Fruit fly (Drosophila melanogaster) whole organism, embryonic: ENCODE results near the gene Cyp4ac3.

ENCODE experiments used
- ATbp ChIP-seq: fragments of 200-800 bp; sonication (Bioruptor generic); optimal IDR thresholded peaks from 2 replicates; lab custom pipeline; 2017; ENCODE audit warnings: missing biosample characterization, mild to moderate bottlenecking, missing genetic modification characterization, missing genetic modification reagents
- Bgb ChIP-seq: fragments of 200-800 bp; sonication (Bioruptor generic); IDR thresholded peaks from 2 replicates; pipeline ENCODE4 v1.3.6; 2022; ENCODE audit warnings: missing biosample characterization, missing genetic modification characterization; ENCODE audit not compliant: partially characterized antibody
- Bteb2 ChIP-seq: fragments of 200-800 bp; sonication (Bioruptor generic); optimal IDR thresholded peaks from 2 replicates; lab custom pipeline; 2016; ENCODE audit warnings: missing biosample characterization, missing genetic modification characterization
- CG10979 ChIP-seq: fragments of 200-800 bp; sonication (Bioruptor generic); optimal IDR thresholded peaks from 2 replicates; lab custom pipeline; 2018; ENCODE audit warnings: missing biosample characterization, mild to moderate bottlenecking, missing genetic modification characterization, moderate library complexity
- CG11085 ChIP-seq: fragments of 200-800 bp; sonication (Bioruptor generic); IDR thresholded peaks from 2 replicates; pipeline ENCODE4 v1.3.6; 2022; ENCODE audit warnings: missing biosample characterization, missing genetic modification characterization
- CG12942 ChIP-seq: fragments of 200-800 bp; sonication (Bioruptor generic); optimal IDR thresholded peaks from 3 replicates; lab custom pipeline; 2016; ENCODE audit warnings: missing biosample characterization, missing genetic modification characterization
- CG13123 ChIP-seq: fragments of 200-800 bp; sonication (Bioruptor generic); optimal IDR thresholded peaks from 2 replicates; lab custom pipeline; 2016; ENCODE audit warnings: missing biosample characterization, missing genetic modification characterization
- CG1529 ChIP-seq: fragments of 200-800 bp; sonication (Bioruptor generic); optimal IDR thresholded peaks from 3 replicates; lab custom pipeline; 2018; ENCODE audit warnings: missing biosample characterization, missing genetic modification characterization
- CG17568 ChIP-seq: fragments of 200-800 bp; sonication (Bioruptor generic); optimal IDR thresholded peaks from 2 replicates; lab custom pipeline; 2018; ENCODE audit warnings: missing biosample characterization, mild to moderate bottlenecking, missing genetic modification characterization, moderate library complexity
- CG17912 ChIP-seq: fragments of 200-800 bp; sonication (Bioruptor generic); optimal IDR thresholded peaks from 2 replicates; lab custom pipeline; 2018; ENCODE audit warnings: missing biosample characterization, mild to moderate bottlenecking, missing genetic modification characterization
- CG18764 ChIP-seq: fragments of 200-800 bp; sonication (Bioruptor generic); optimal IDR thresholded peaks from 3 replicates; lab custom pipeline; 2016; ENCODE audit warnings: missing biosample characterization, missing genetic modification characterization
- CG30020 ChIP-seq: fragments of 200-800 bp; optimal IDR thresholded peaks from 2 replicates; lab custom pipeline; 2019; ENCODE audit warnings: missing biosample characterization, mild to moderate bottlenecking, missing genetic modification characterization, moderate library complexity
- CG31224 ChIP-seq: fragments of 200-800 bp; sonication (Bioruptor generic); IDR thresholded peaks from 2 replicates; pipeline ENCODE4 v1.3.6; 2022; ENCODE audit warnings: missing biosample characterization, missing genetic modification characterization
- CG34376 ChIP-seq: fragments of 200-800 bp; sonication (Bioruptor generic); optimal IDR thresholded peaks from 2 replicates; lab custom pipeline; 2018; ENCODE audit warnings: missing biosample characterization, mild to moderate bottlenecking, missing genetic modification characterization
- CG5245 ChIP-seq: fragments of 200-800 bp; sonication (Bioruptor generic); optimal IDR thresholded peaks from 3 replicates; lab custom pipeline; 2016; ENCODE audit warnings: missing biosample characterization, missing genetic modification characterization
- CG5953 ChIP-seq: fragments of 200-800 bp; sonication (Bioruptor generic); IDR thresholded peaks from 2 replicates; pipeline ENCODE4 v1.3.6; 2022; ENCODE audit warnings: missing biosample characterization, missing genetic modification characterization
- CG7745 ChIP-seq: fragments of 200-800 bp; sonication (Bioruptor generic); optimal IDR thresholded peaks from 2 replicates; lab custom pipeline; 2018; ENCODE audit warnings: missing biosample characterization, mild to moderate bottlenecking, missing genetic modification characterization, moderate library complexity
- CG7839 ChIP-seq: fragments of 200-800 bp; sonication (Bioruptor generic); optimal IDR thresholded peaks from 3 replicates; lab custom pipeline; 2018; ENCODE audit warnings: missing biosample characterization, mild to moderate bottlenecking, missing genetic modification characterization, moderate library complexity
- CG8290 ChIP-seq, 3 experiments: fragments of 200-800 bp; sonication (Bioruptor generic); optimal IDR thresholded peaks; 2 replicates each; lab custom pipeline; 2016 to 2019; ENCODE audit warnings: missing biosample characterization in 3 of 3, missing genetic modification characterization in 3 of 3, mild to moderate bottlenecking in 2 of 3, moderate library complexity in 1 of 3
- CG8388 ChIP-seq: fragments of 200-800 bp; sonication (Bioruptor generic); optimal IDR thresholded peaks from 2 replicates; lab custom pipeline; 2019; ENCODE audit warnings: missing biosample characterization, mild to moderate bottlenecking, missing genetic modification characterization, moderate library complexity
- CG9727 ChIP-seq: fragments of 200-800 bp; sonication (Bioruptor generic); optimal IDR thresholded peaks from 3 replicates; lab custom pipeline; 2017; ENCODE audit warnings: missing biosample characterization, mild to moderate bottlenecking, missing genetic modification characterization
- CG9876 ChIP-seq: fragments of 200-800 bp; sonication (Bioruptor generic); optimal IDR thresholded peaks from 2 replicates; lab custom pipeline; 2016; ENCODE audit warnings: missing biosample characterization, missing genetic modification characterization
- Dip3 ChIP-seq: fragments of 200-800 bp; sonication (Bioruptor generic); optimal IDR thresholded peaks from 3 replicates; lab custom pipeline; 2016; ENCODE audit warnings: missing biosample characterization, missing genetic modification characterization
- Dp ChIP-seq: fragments of 200-800 bp; sonication (Bioruptor generic); optimal IDR thresholded peaks from 2 replicates; lab custom pipeline; 2018; ENCODE audit warnings: missing biosample characterization, mild to moderate bottlenecking, missing genetic modification characterization, moderate library complexity
- Drgx ChIP-seq: fragments of 200-800 bp; sonication (Bioruptor generic); IDR thresholded peaks from 2 replicates; pipeline ENCODE4 v1.3.6; 2022; ENCODE audit warnings: missing biosample characterization, missing genetic modification characterization
- Elba2 ChIP-seq: fragments of 200-800 bp; sonication (Bioruptor generic); optimal IDR thresholded peaks from 3 replicates; lab custom pipeline; 2016; ENCODE audit warnings: missing biosample characterization, missing genetic modification characterization
- H2.0 ChIP-seq: fragments of 200-800 bp; sonication (Bioruptor generic); IDR thresholded peaks from 2 replicates; pipeline ENCODE4 v1.3.6; 2022; ENCODE audit warnings: missing biosample characterization, missing genetic modification characterization
- HmgD ChIP-seq: fragments of 200-800 bp; sonication (Bioruptor generic); optimal IDR thresholded peaks from 3 replicates; lab custom pipeline; 2016; ENCODE audit warnings: missing biosample characterization, missing genetic modification characterization
- Hmr ChIP-seq: fragments of 200-800 bp; sonication (Bioruptor generic); optimal IDR thresholded peaks from 3 replicates; lab custom pipeline; 2017; ENCODE audit warnings: mild to moderate bottlenecking, missing biosample characterization, missing genetic modification reagents, missing genetic modification characterization
- Hr78 ChIP-seq, 2 experiments: fragments of 200-800 bp in 1 of 2; fragments of >200 bp in 1 of 2; sonication (Bioruptor generic) in 1 of 2; optimal IDR thresholded peaks; 2 replicates each; lab custom pipeline; 2017 to 2019; ENCODE audit warnings: missing biosample characterization in 2 of 2, missing genetic modification characterization in 2 of 2, mild to moderate bottlenecking in 1 of 2, moderate library complexity in 1 of 2
- NC2α ChIP-seq: fragments of 200-800 bp; sonication (Bioruptor generic); optimal IDR thresholded peaks from 2 replicates; lab custom pipeline; 2016; ENCODE audit warnings: missing biosample characterization, missing genetic modification characterization
- Nf-YA ChIP-seq: fragments of 200-800 bp; sonication (Bioruptor generic); IDR thresholded peaks from 2 replicates; pipeline ENCODE4 v1.3.6; 2022; ENCODE audit warnings: missing biosample characterization, missing genetic modification characterization
- Nf-YC ChIP-seq: fragments of 200-800 bp; optimal IDR thresholded peaks from 3 replicates; lab custom pipeline; 2019; ENCODE audit warnings: missing biosample characterization, mild to moderate bottlenecking, missing genetic modification characterization, moderate library complexity
- Usf ChIP-seq: fragments of 200-800 bp; sonication (Bioruptor generic); optimal IDR thresholded peaks from 2 replicates; lab custom pipeline; 2017; ENCODE audit warnings: missing genotype, missing biosample characterization, missing genetic modification characterization
- bsh ChIP-seq, 2 experiments: fragments of 200-800 bp; sonication (Bioruptor generic); optimal IDR thresholded peaks; 2 replicates each; lab custom pipeline; 2017 to 2018; ENCODE audit warnings: mild to moderate bottlenecking in 2 of 2, missing biosample characterization in 2 of 2, missing genetic modification characterization in 2 of 2, moderate library complexity in 1 of 2
- cato ChIP-seq: fragments of 200-800 bp; sonication (Bioruptor generic); optimal IDR thresholded peaks from 2 replicates; lab custom pipeline; 2016; ENCODE audit warnings: missing biosample characterization, missing genetic modification characterization, borderline replicate concordance
- chn ChIP-seq: fragments of 200-800 bp; sonication (Bioruptor generic); optimal IDR thresholded peaks from 2 replicates; lab custom pipeline; 2016; ENCODE audit warnings: missing biosample characterization, missing genetic modification characterization
- crp ChIP-seq, 2 experiments: fragments of 200-800 bp; sonication (Bioruptor generic); optimal IDR thresholded peaks; 2 replicates in 1 of 2; 3 replicates in 1 of 2; lab custom pipeline; 2017; ENCODE audit warnings: missing biosample characterization in 2 of 2, missing genetic modification characterization in 2 of 2, mild to moderate bottlenecking in 1 of 2, moderate library complexity in 1 of 2
- ewg ChIP-seq: fragments of 200-800 bp; sonication (Bioruptor generic); optimal IDR thresholded peaks from 3 replicates; lab custom pipeline; 2017; ENCODE audit warnings: mild to moderate bottlenecking, missing biosample characterization, missing genetic modification reagents, missing genetic modification characterization
- grau ChIP-seq: fragments of 200-800 bp; optimal IDR thresholded peaks from 3 replicates; lab custom pipeline; 2019; ENCODE audit warnings: missing biosample characterization, mild to moderate bottlenecking, missing genetic modification characterization, moderate library complexity
- hth ChIP-seq: fragments of >200 bp; optimal IDR thresholded peaks from 2 replicates; lab custom pipeline; 2017; ENCODE audit warnings: inconsistent platforms
- ken ChIP-seq: fragments of 200-800 bp; sonication (Bioruptor generic); IDR thresholded peaks from 3 replicates; pipeline ENCODE4 v1.3.6; 2022; ENCODE audit warnings: missing biosample characterization, missing genetic modification characterization
- mld ChIP-seq: fragments of 200-800 bp; sonication (Bioruptor generic); IDR thresholded peaks from 3 replicates; pipeline ENCODE4 v1.3.6; 2022; ENCODE audit warnings: missing biosample characterization, missing genetic modification characterization; ENCODE audit not compliant: partially characterized antibody
- ro ChIP-seq: fragments of 200-800 bp; sonication (Bioruptor generic); IDR thresholded peaks from 2 replicates; pipeline ENCODE4 v1.3.6; 2022; ENCODE audit warnings: missing biosample characterization, missing genetic modification characterization
- sisA ChIP-seq: fragments of 200-800 bp; sonication (Bioruptor generic); IDR thresholded peaks from 2 replicates; pipeline ENCODE4 v1.3.6; 2022; ENCODE audit warnings: missing biosample characterization, missing genetic modification characterization
- tna ChIP-seq: fragments of 200-800 bp; sonication (Bioruptor generic); IDR thresholded peaks from 2 replicates; pipeline ENCODE4 v1.3.6; 2022; ENCODE audit warnings: missing biosample characterization, missing genetic modification characterization; ENCODE audit not compliant: partially characterized antibody
- toy ChIP-seq: fragments of 200-800 bp; sonication (Bioruptor generic); IDR thresholded peaks from 2 replicates; pipeline ENCODE4 v1.3.6; 2022; ENCODE audit warnings: missing biosample characterization, missing genetic modification characterization
- unpg ChIP-seq: fragments of 200-800 bp; sonication (Bioruptor generic); optimal IDR thresholded peaks from 3 replicates; lab custom pipeline; 2018; ENCODE audit warnings: missing biosample characterization, mild to moderate bottlenecking, missing genetic modification characterization, moderate library complexity
- wor ChIP-seq: fragments of 200-800 bp; sonication (Bioruptor generic); IDR thresholded peaks from 2 replicates; pipeline ENCODE4 v1.3.6; 2022; ENCODE audit warnings: missing biosample characterization, missing genetic modification characterization

Gene Cyp4ac3

dm6 chr2L:5298978-5299627, 30.8 kb downstream of the Cyp4ac3 start (continued):
- TF ChIP-seq CG31224 (GFP tag; lab: Robert Waterston, UW): peak; percentile 35; the same call in 1 of the 2 replicates
- no peak for TF ChIP-seq Nf-YA (GFP tag; lab: Robert Waterston, UW)
- TF ChIP-seq crp (GFP tag; optimal IDR thresholded peaks at IDR 0.05; lab: Kevin White, UChicago): peak in 1 of 2 experiments; percentile 13
- peak; percentile 67 for TF ChIP-seq CG12942
- TF ChIP-seq CG1529 (GFP tag; lab: Kevin White, UChicago): peak; percentile 92
- peak; percentile 61 for TF ChIP-seq H2.0 (GFP tag; lab: Robert Waterston, UW)
- TF ChIP-seq CG7839 (tag; lab: Kevin White, UChicago): peak; percentile 91
- peak; percentile 76 for TF ChIP-seq Dip3 (GFP tag; lab: Kevin White, UChicago)
- peak; percentile 95 for TF ChIP-seq ATbp
- peak; percentile 43 for TF ChIP-seq Nf-YC (tag; lab: Kevin White, UChicago)
- peak; percentile 57 for TF ChIP-seq Usf (GFP tag; lab: Kevin White, UChicago)
- no peak for TF ChIP-seq mld
- peak in 1 of 2 experiments; percentile 94 for TF ChIP-seq bsh (GFP tag; optimal IDR thresholded peaks at IDR 0.05; lab: Kevin White, UChicago)
- peak; percentile 28 for TF ChIP-seq CG18764
- peak; percentile 83 for TF ChIP-seq grau (tag; lab: Kevin White, UChicago)
- peak in 1 of 2 experiments; percentile 78 for TF ChIP-seq Hr78 (GFP tag; optimal IDR thresholded peaks at IDR 0.05; lab: Kevin White, UChicago)
- TF ChIP-seq toy (GFP tag; lab: Robert Waterston, UW): no peak
- peak; percentile 4 for TF ChIP-seq CG7745 (tag; lab: Kevin White, UChicago)
- no peak for TF ChIP-seq CG11085
- no peak for TF ChIP-seq CG13123 (GFP tag; lab: Kevin White, UChicago)
- peak; percentile 82 for TF ChIP-seq ewg (GFP tag; lab: Kevin White, UChicago)
- no peak for TF ChIP-seq hth
- peak; percentile 74 for TF ChIP-seq CG8290 (GFP tag; optimal IDR thresholded peaks at IDR 0.05; lab: Kevin White, UChicago)
- TF ChIP-seq CG8290 (tag; optimal IDR thresholded peaks at IDR 0.05; lab: Kevin White, UChicago): no peak
- peak; percentile 86 for TF ChIP-seq Hmr (GFP tag; lab: Kevin White, UChicago)
- TF ChIP-seq CG17568 (GFP tag; lab: Kevin White, UChicago): peak; percentile 82
- peak; percentile 25; the same call in 1 of the 2 replicates for TF ChIP-seq ro (GFP tag; lab: Robert Waterston, UW)
- peak; percentile 7 for TF ChIP-seq CG5245 (GFP tag; lab: Kevin White, UChicago)
- TF ChIP-seq Bgb (GFP tag; lab: Robert Waterston, UW): no peak
- no peak for TF ChIP-seq CG34376
- peak; percentile 81 for TF ChIP-seq wor (GFP tag; lab: Robert Waterston, UW)
- no peak for TF ChIP-seq Dp (GFP tag; lab: Kevin White, UChicago)
- no peak for TF ChIP-seq tna (GFP tag; lab: Robert Waterston, UW)
- peak; percentile 75 for TF ChIP-seq cato (GFP tag; lab: Kevin White, UChicago)
- TF ChIP-seq Drgx: peak; percentile 29
- TF ChIP-seq CG30020 (tag; lab: Kevin White, UChicago): peak; percentile 62
- TF ChIP-seq Elba2 (GFP tag; lab: Kevin White, UChicago): no peak
- peak; percentile 85 for TF ChIP-seq sisA
- TF ChIP-seq CG9727 (GFP tag; lab: Kevin White, UChicago): peak; percentile 52
- TF ChIP-seq HmgD (GFP tag; lab: Kevin White, UChicago): no peak
- peak; percentile 40 for TF ChIP-seq Bteb2 (GFP tag; lab: Kevin White, UChicago)
- no peak for TF ChIP-seq NC2α (GFP tag; lab: Kevin White, UChicago)
- TF ChIP-seq CG9876: no peak
- TF ChIP-seq ken: peak; percentile 77
- TF ChIP-seq CG17912: no peak
- TF ChIP-seq CG8388 (GFP tag; lab: Kevin White, UChicago): peak; percentile 94
- peak; percentile 82 for TF ChIP-seq CG5953 (GFP tag; lab: Robert Waterston, UW)
- TF ChIP-seq CG10979 (tag; lab: Kevin White, UChicago): peak; percentile 91
- TF ChIP-seq chn (GFP tag; lab: Kevin White, UChicago): peak; percentile 78
- peak; percentile 90 for TF ChIP-seq unpg (GFP tag; lab: Kevin White, UChicago)
